Worm (Caenorhabditis elegans) whole organism, L4 larva: ENCODE measurements around the gene perm-2.
A peak's percentile ranks its signal among the peaks of the same experiment; 100 is the strongest.

Experiments
- D1046.2 ChIP-seq: fragments of 200-800 bp; sonication (Bioruptor generic); IDR thresholded peaks from 2 replicates; pipeline ENCODE4 v1.3.6; 2022; ENCODE audit warnings: missing genetic modification characterization, missing compliant biosample characterization
- F26F4.8 ChIP-seq: fragments of 200-800 bp; sonication (Bioruptor generic); conservative IDR thresholded peaks from 2 replicates; pipeline ENCODE4 v1.3.6; 2022; ENCODE audit warnings: missing genetic modification characterization, missing compliant biosample characterization
- T20F7.1 ChIP-seq: fragments of 200-800 bp; sonication (Bioruptor generic); optimal IDR thresholded peaks from 2 replicates; lab custom pipeline; 2018; ENCODE audit warnings: mild to moderate bottlenecking, missing genetic modification characterization, missing compliant biosample characterization
- Y5F2A.4 ChIP-seq: fragments of 200-800 bp; sonication (Bioruptor generic); optimal IDR thresholded peaks from 2 replicates; lab custom pipeline; 2018; ENCODE audit warnings: mild to moderate bottlenecking, missing genetic modification characterization, missing compliant biosample characterization
- Y75B8A.6 ChIP-seq: fragments of 200-800 bp; sonication (Bioruptor generic); IDR thresholded peaks from 2 replicates; pipeline ENCODE4 v1.3.6; 2022; ENCODE audit warnings: missing genetic modification reagents, missing genetic modification characterization, missing compliant biosample characterization
- ZK546.5 ChIP-seq, 2 experiments: sonication (generic microtip); optimal IDR thresholded peaks; 2 replicates each; lab custom pipeline; 2017; ENCODE audit warnings: missing biosample characterization in 2 of 2, missing genetic modification characterization in 2 of 2
- aha-1 ChIP-seq: fragments of 150-350 bp; peaks from one replicate; lab custom pipeline; 2014; ENCODE audit warnings: missing biosample characterization, missing genetic modification characterization
- ama-1 ChIP-seq: fragments of 150-350 bp; optimal IDR thresholded peaks from 2 replicates; lab custom pipeline; 2014; ENCODE audit warnings: inconsistent platforms, mixed read lengths
- attf-4 ChIP-seq: sonication (generic microtip); optimal IDR thresholded peaks from 3 replicates; lab custom pipeline; 2017; ENCODE audit warnings: missing biosample characterization, missing genetic modification characterization
- ceh-28 ChIP-seq: fragments of 150-350 bp; optimal IDR thresholded peaks from 2 replicates; lab custom pipeline; 2014; ENCODE audit warnings: missing biosample characterization, missing genetic modification reagents, missing genetic modification characterization
- ceh-32 ChIP-seq: sonication (generic microtip); optimal IDR thresholded peaks from 2 replicates; lab custom pipeline; 2016; ENCODE audit warnings: mild to moderate bottlenecking, missing genetic modification characterization, missing compliant biosample characterization; ENCODE audit not compliant: poor library complexity
- ceh-62 ChIP-seq: sonication (generic microtip); optimal IDR thresholded peaks from 2 replicates; lab custom pipeline; 2017; ENCODE audit warnings: missing biosample characterization, missing genetic modification characterization
- ceh-82 ChIP-seq: sonication (generic microtip); optimal IDR thresholded peaks from 2 replicates; lab custom pipeline; 2017; ENCODE audit warnings: missing biosample characterization, missing genetic modification characterization
- ctbp-1 ChIP-seq: fragments of 200-800 bp; sonication (Bioruptor generic); IDR thresholded peaks from 2 replicates; pipeline ENCODE4 v1.3.6; 2022; ENCODE audit warnings: missing genetic modification reagents, missing genetic modification characterization, missing compliant biosample characterization
- daf-16 ChIP-seq, 3 experiments: sonication (generic microtip); optimal IDR thresholded peaks; 2 replicates each; lab custom pipeline; 2016 to 2017; ENCODE audit warnings: missing genetic modification characterization in 3 of 3, missing genetic modification reagents in 3 of 3, mild to moderate bottlenecking in 2 of 3, missing compliant biosample characterization in 2 of 3, missing biosample characterization in 1 of 3, moderate library complexity in 1 of 3
- daf-19 ChIP-seq: fragments of 200-800 bp; sonication (Bioruptor generic); conservative IDR thresholded peaks from 2 replicates; pipeline ENCODE4 v1.3.6; 2022; ENCODE audit warnings: missing genetic modification characterization, missing compliant biosample characterization
- dmd-8 ChIP-seq: fragments of 200-800 bp; sonication (Bioruptor generic); IDR thresholded peaks from 2 replicates; pipeline ENCODE4 v1.3.6; 2022; ENCODE audit warnings: missing genetic modification characterization, missing compliant biosample characterization
- dmd-9 ChIP-seq: fragments of 200-800 bp; sonication (Bioruptor generic); IDR thresholded peaks from 2 replicates; pipeline ENCODE4 v1.3.6; 2022; ENCODE audit warnings: missing genetic modification reagents, missing genetic modification characterization, missing compliant biosample characterization
- dve-1 ChIP-seq: sonication (generic microtip); optimal IDR thresholded peaks from 2 replicates; lab custom pipeline; 2017; ENCODE audit warnings: antibody characterized with exemption, mild to moderate bottlenecking, missing genetic modification characterization, missing compliant biosample characterization; ENCODE audit not compliant: insufficient read depth
- egl-43 ChIP-seq: fragments of 200-800 bp; sonication (Bioruptor generic); IDR thresholded peaks from 2 replicates; pipeline ENCODE4 v1.3.6; 2022; ENCODE audit warnings: missing genetic modification reagents, missing genetic modification characterization, missing compliant biosample characterization
- gei-8 ChIP-seq: fragments of 200-800 bp; sonication (Bioruptor generic); optimal IDR thresholded peaks from 2 replicates; lab custom pipeline; 2018; ENCODE audit warnings: mild to moderate bottlenecking, missing genetic modification characterization, missing compliant biosample characterization
- hif-1 ChIP-seq, 2 experiments: sonication (generic microtip); optimal IDR thresholded peaks; 2 replicates each; lab custom pipeline; 2016 to 2017; ENCODE audit warnings: missing compliant biosample characterization in 2 of 2, missing genetic modification characterization in 2 of 2, missing genetic modification reagents in 2 of 2, missing genotype in 2 of 2, mild to moderate bottlenecking in 1 of 2
- hlh-30 ChIP-seq: sonication (generic microtip); optimal IDR thresholded peaks from 2 replicates; lab custom pipeline; 2017; ENCODE audit warnings: antibody characterized with exemption, mild to moderate bottlenecking, missing genetic modification characterization, missing compliant biosample characterization; ENCODE audit not compliant: insufficient read depth
- lin-29 ChIP-seq: fragments of 200-800 bp; sonication (Bioruptor generic); IDR thresholded peaks from 2 replicates; pipeline ENCODE4 v1.3.6; 2022; ENCODE audit warnings: missing genetic modification reagents, missing genetic modification characterization, missing compliant biosample characterization
- lin-38 ChIP-seq: fragments of 200-800 bp; sonication (Bioruptor generic); IDR thresholded peaks from 2 replicates; pipeline ENCODE4 v1.3.6; 2022; ENCODE audit warnings: missing genetic modification reagents, missing genetic modification characterization, missing compliant biosample characterization
- lin-39 ChIP-seq: fragments of 150-350 bp; optimal IDR thresholded peaks from 2 replicates; lab custom pipeline; 2014; ENCODE audit warnings: missing biosample characterization, missing genetic modification reagents, missing genetic modification characterization
- lsy-2 ChIP-seq, 2 experiments: fragments of 150-350 bp in 1 of 2; sonication (generic microtip) in 1 of 2; optimal IDR thresholded peaks; 2 replicates each; lab custom pipeline; 2014 to 2017; ENCODE audit warnings: missing biosample characterization in 2 of 2, missing genetic modification characterization in 2 of 2
- mxl-3 ChIP-seq: fragments of 200-800 bp; sonication (Bioruptor generic); optimal IDR thresholded peaks from 2 replicates; lab custom pipeline; 2018; ENCODE audit warnings: mild to moderate bottlenecking, missing genetic modification characterization, missing compliant biosample characterization
- nhr-6 ChIP-seq: fragments of 150-350 bp; optimal IDR thresholded peaks from 2 replicates; lab custom pipeline; 2014; ENCODE audit warnings: missing biosample characterization, missing genetic modification characterization
- nhr-76 ChIP-seq: fragments of 150-350 bp; optimal IDR thresholded peaks from 2 replicates; lab custom pipeline; 2014; ENCODE audit warnings: missing biosample characterization, missing genetic modification characterization
- pha-4 ChIP-seq, 2 experiments: fragments of 150-350 bp in 1 of 2; fragments of 200-800 bp in 1 of 2; sonication (Bioruptor generic) in 1 of 2; IDR thresholded peaks in 1 of 2; optimal IDR thresholded peaks in 1 of 2; 2 replicates each; pipeline versions ENCODE4 v1.3.6 to Lab custom; 2014 to 2022; ENCODE audit warnings: missing genetic modification characterization in 2 of 2, missing genetic modification reagents in 2 of 2, missing biosample characterization in 1 of 2, missing compliant biosample characterization in 1 of 2
- pqm-1 ChIP-seq: sonication (generic microtip); optimal IDR thresholded peaks from 2 replicates; lab custom pipeline; 2017; ENCODE audit warnings: missing biosample characterization, missing genetic modification characterization
- rbr-2 ChIP-seq: sonication (generic microtip); optimal IDR thresholded peaks from 2 replicates; lab custom pipeline; 2016; ENCODE audit warnings: missing genotype, missing genetic modification characterization, missing compliant biosample characterization
- saeg-2 ChIP-seq: fragments of 200-800 bp; sonication (Bioruptor generic); IDR thresholded peaks from 2 replicates; pipeline ENCODE4 v1.3.6; 2022; ENCODE audit warnings: missing genetic modification reagents, missing genetic modification characterization, missing compliant biosample characterization
- set-16 ChIP-seq: fragments of 200-800 bp; sonication (Bioruptor generic); IDR thresholded peaks from 2 replicates; pipeline ENCODE4 v1.3.6; 2022; ENCODE audit warnings: missing genetic modification reagents, missing genetic modification characterization, missing compliant biosample characterization
- snpc-4 ChIP-seq: fragments of 150-350 bp; optimal IDR thresholded peaks from 2 replicates; lab custom pipeline; 2014; ENCODE audit warnings: missing biosample characterization, missing genetic modification characterization
- tra-1 ChIP-seq: fragments of 200-800 bp; sonication (Bioruptor generic); IDR thresholded peaks from 2 replicates; pipeline ENCODE4 v1.3.6; 2022; ENCODE audit warnings: missing genetic modification reagents, missing genetic modification characterization, missing compliant biosample characterization
- zag-1 ChIP-seq: fragments of 150-350 bp; optimal IDR thresholded peaks from 2 replicates; lab custom pipeline; 2014; ENCODE audit warnings: missing biosample characterization, missing genetic modification characterization
- ztf-7 ChIP-seq: fragments of 150-350 bp; optimal IDR thresholded peaks from 2 replicates; lab custom pipeline; 2014; ENCODE audit warnings: missing biosample characterization, missing genetic modification characterization

Gene perm-2

ce11 chrIV:1097153-1097552 lies 29.4 kb upstream of the perm-2 start, which contains the start of gene cox-18:
cox-18 (plus strand) TSS chrIV:1097453.
- TF ChIP-seq pha-4 (GFP tag; IDR thresholded peaks at IDR 0.05; lab: Robert Waterston, UW) = no peak
- no peak for TF ChIP-seq pha-4 (tag; optimal IDR thresholded peaks at IDR 0.05; lab: Kevin White, UChicago)
- TF ChIP-seq lin-39 = no peak
- no peak for TF ChIP-seq dve-1
- no peak for TF ChIP-seq F26F4.8 (GFP tag; lab: Robert Waterston, UW)
- TF ChIP-seq ZK546.5 (tag; optimal IDR thresholded peaks at IDR 0.05; lab: Kevin White, UChicago) = no peak
- no peak for TF ChIP-seq T20F7.1 (GFP tag; lab: Kevin White, UChicago)
- TF ChIP-seq ctbp-1 = no peak
- no peak for TF ChIP-seq aha-1 (tag; lab: Kevin White, UChicago)
- TF ChIP-seq Y75B8A.6 (GFP tag; lab: Robert Waterston, UW) = no peak
- TF ChIP-seq ama-1 (lab: Kevin White, UChicago) = no peak
- no peak for TF ChIP-seq snpc-4 (tag; lab: Kevin White, UChicago)
- no peak for TF ChIP-seq ceh-28 (tag; lab: Kevin White, UChicago)
- no peak for TF ChIP-seq Y5F2A.4
- no peak for TF ChIP-seq nhr-6 (tag; lab: Kevin White, UChicago)

- TF ChIP-seq lin-38 (GFP tag; lab: Robert Waterston, UW) (peak; percentile 55), set-16 (peak; percentile 22; the same call in 1 of the 2 replicates)
These were observed 22.6 kb upstream of the perm-2 start for ce11 chrIV:1104007-1104406.

- TF ChIP-seq zag-1 (tag; lab: Kevin White, UChicago) (no peak), nhr-76 (tag; lab: Kevin White, UChicago) (no peak), gei-8 (GFP tag; lab: Kevin White, UChicago) (no peak), egl-43 (no peak), dmd-9 (GFP tag; lab: Robert Waterston, UW) (no peak), hlh-30 (no peak), dmd-8 (GFP tag; lab: Robert Waterston, UW) (no peak), ceh-82 (tag; lab: Kevin White, UChicago) (no peak), Y75B8A.6 (GFP tag; lab: Robert Waterston, UW) (no peak), tra-1 (no peak), pqm-1 (tag; lab: Kevin White, UChicago) (no peak), rbr-2 (tag; lab: Kevin White, UChicago) (no peak), saeg-2 (no peak), attf-4 (tag; lab: Kevin White, UChicago) (no peak)
These were observed 22.1 kb upstream of the perm-2 start, which contains the start of the genes C44B12.9 and C44B12.3 for ce11 chrIV:1104518-1104917. C44B12.9 (minus strand) TSS chrIV:1104618. C44B12.3 (plus strand) TSS chrIV:1104766.

DNA sequence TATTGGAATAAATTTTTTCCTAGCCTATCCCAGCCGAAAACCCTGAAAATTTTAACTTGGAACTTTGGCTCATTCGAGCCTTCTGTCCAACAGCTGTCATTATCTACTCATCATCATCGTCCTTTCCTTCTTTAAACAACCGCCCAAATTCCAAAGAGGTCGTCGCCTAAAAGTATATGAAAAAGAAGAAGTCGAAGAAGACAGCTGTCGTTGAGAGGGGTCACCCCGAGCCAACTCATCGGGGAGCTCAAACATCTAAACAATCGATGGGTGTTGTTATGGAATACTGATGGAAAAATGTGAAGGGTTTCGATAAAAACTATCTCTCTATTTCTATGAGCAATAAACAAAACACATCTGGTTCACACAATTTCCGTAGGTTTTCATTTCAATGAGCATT lies 21.5 kb upstream of the perm-2 start:
- TF ChIP-seq lin-39 = no peak
- no peak for TF ChIP-seq ztf-7 (tag; lab: Kevin White, UChicago)
- TF ChIP-seq lin-29 (GFP tag; lab: Robert Waterston, UW) = no peak
- TF ChIP-seq ceh-32 (tag; lab: Kevin White, UChicago) = no peak
- TF ChIP-seq daf-16 (GFP tag; optimal IDR thresholded peaks at IDR 0.05; lab: Kevin White, UChicago) = peak in 1 of 2 experiments; percentile 56
- TF ChIP-seq daf-16 (tag; optimal IDR thresholded peaks at IDR 0.05; lab: Kevin White, UChicago) = no peak
- no peak for TF ChIP-seq lsy-2 (tag; optimal IDR thresholded peaks at IDR 0.05; lab: Kevin White, UChicago)
- TF ChIP-seq, all 104 proteins: peak for 1

- TF ChIP-seq mxl-3 (GFP tag; lab: Kevin White, UChicago) (no peak), daf-19 (GFP tag; lab: Robert Waterston, UW) (no peak), hif-1 (tag; optimal IDR thresholded peaks at IDR 0.05; lab: Kevin White, UChicago) (no peak), D1046.2 (GFP tag; lab: Robert Waterston, UW) (no peak), ceh-62 (tag; lab: Kevin White, UChicago) (no peak), dmd-8 (GFP tag; lab: Robert Waterston, UW) (no peak)
These were observed 20.6 kb upstream of the perm-2 start for ce11 chrIV:1105999-1106398.
